Worm (Caenorhabditis elegans) whole organism, L3 larva: ENCODE measurements around the gene T28A11.16.

ENCODE experiments used
- ama-1 ChIP-seq: fragments of 150-350 bp; optimal IDR thresholded peaks from 2 replicates; lab custom pipeline; 2018
- ceh-82 ChIP-seq: fragments of 150-350 bp; optimal IDR thresholded peaks from 2 replicates; lab custom pipeline; 2014; ENCODE audit warnings: missing biosample characterization, missing genetic modification characterization
- egl-27 ChIP-seq: sonication (generic microtip); optimal IDR thresholded peaks from 4 replicates; lab custom pipeline; 2017; ENCODE audit warnings: missing biosample characterization, missing genetic modification reagents, missing genetic modification characterization
- egl-5 ChIP-seq: fragments of 150-350 bp; optimal IDR thresholded peaks from 2 replicates; lab custom pipeline; 2017; ENCODE audit warnings: missing biosample characterization, missing genetic modification reagents, missing genetic modification characterization, inconsistent platforms
- elt-3 ChIP-seq, 3 experiments: fragments of 150-350 bp in 1 of 3; sonication (generic microtip) in 2 of 3; optimal IDR thresholded peaks; 2 replicates in 2 of 3; 4 replicates in 1 of 3; lab custom pipeline; 2014 to 2017; ENCODE audit warnings: missing biosample characterization in 3 of 3, missing genetic modification characterization in 3 of 3
- mdl-1 ChIP-seq: fragments of 150-350 bp; optimal IDR thresholded peaks from 2 replicates; lab custom pipeline; 2014; ENCODE audit warnings: missing biosample characterization, missing genetic modification characterization
- nhr-12 ChIP-seq: fragments of 150-350 bp; optimal IDR thresholded peaks from 2 replicates; lab custom pipeline; 2014; ENCODE audit warnings: missing biosample characterization, missing genetic modification characterization
- nhr-28 ChIP-seq: fragments of 150-350 bp; optimal IDR thresholded peaks from 2 replicates; lab custom pipeline; 2014; ENCODE audit warnings: missing biosample characterization, missing genetic modification characterization
- nhr-76 ChIP-seq: fragments of 150-350 bp; sonication (generic microtip); optimal IDR thresholded peaks from 5 replicates; lab custom pipeline; 2014; ENCODE audit warnings: missing biosample characterization, missing genetic modification characterization
- pha-4 ChIP-seq: fragments of 150-350 bp; optimal IDR thresholded peaks from 2 replicates; lab custom pipeline; 2014; ENCODE audit warnings: missing biosample characterization, missing genetic modification reagents, missing genetic modification characterization
- pqm-1 ChIP-seq: fragments of 150-350 bp; optimal IDR thresholded peaks from 2 replicates; lab custom pipeline; 2017; ENCODE audit warnings: missing biosample characterization, missing genetic modification characterization, inconsistent platforms
- snpc-4 ChIP-seq: fragments of 150-350 bp; optimal IDR thresholded peaks from 2 replicates; lab custom pipeline; 2014; ENCODE audit warnings: missing biosample characterization, missing genetic modification characterization
- unc-62 ChIP-seq: fragments of 150-350 bp; sonication (generic microtip); optimal IDR thresholded peaks from 4 replicates; lab custom pipeline; 2014; ENCODE audit warnings: missing biosample characterization, missing genetic modification reagents, missing genetic modification characterization
- ztf-11 ChIP-seq: fragments of 150-350 bp; optimal IDR thresholded peaks from 2 replicates; lab custom pipeline; 2014; ENCODE audit warnings: missing biosample characterization, missing genetic modification characterization

- no peak for TF ChIP-seq elt-3 (tag; optimal IDR thresholded peaks at IDR 0.05; lab: Kevin White, UChicago)
- TF ChIP-seq nhr-76 (tag; lab: Kevin White, UChicago) = no peak
- no peak for TF ChIP-seq mdl-1 (tag; lab: Kevin White, UChicago)
- TF ChIP-seq egl-27 (tag; lab: Kevin White, UChicago) = no peak
- no peak for TF ChIP-seq pqm-1 (tag; lab: Kevin White, UChicago)
- no peak for TF ChIP-seq ama-1 (lab: Kevin White, UChicago)
- TF ChIP-seq unc-62 = no peak
- TF ChIP-seq ceh-82 = no peak
- no peak for TF ChIP-seq nhr-28
- no peak for TF ChIP-seq ztf-11 (tag; lab: Kevin White, UChicago)
- TF ChIP-seq snpc-4 (tag; lab: Kevin White, UChicago) = no peak
- no peak for TF ChIP-seq pha-4 (tag; lab: Kevin White, UChicago)
- TF ChIP-seq nhr-12 (tag; lab: Kevin White, UChicago) = no peak
- TF ChIP-seq egl-5 (tag; lab: Kevin White, UChicago) = no peak
Observed at ce11 chrV:3288134-3288533, 29.1 kb upstream of the T28A11.16 start.
